Worm (Caenorhabditis elegans): ENCODE measurements around the gene ntl-3.
A peak's percentile ranks its signal among the peaks of the same experiment; 100 is the strongest.

ntl-3 gene

ce11 chrIII:11824088-11824487 is 22.2 kb downstream of the ntl-3 start:
- TF ChIP-seq odd-2 (tag; optimal IDR thresholded peaks at IDR 0.05) (no peak), ahr-1 (tag; optimal IDR thresholded peaks at IDR 0.05) (no peak), ceh-2 (tag; optimal IDR thresholded peaks at IDR 0.05) (no peak), pha-2 (tag; optimal IDR thresholded peaks at IDR 0.05) (no peak)

- TF ChIP-seq nhr-232 (tag; optimal IDR thresholded peaks at IDR 0.05) (no peak), hlh-8 (tag; optimal IDR thresholded peaks at IDR 0.05) (no peak), tbx-2 (tag; optimal IDR thresholded peaks at IDR 0.05) (peak; percentile 77), ceh-31 (tag; optimal IDR thresholded peaks at IDR 0.05) (peak; percentile 52), K09A11.1 (tag; optimal IDR thresholded peaks at IDR 0.05; ENCODE audit: insufficient read depth) (no peak), pag-3 (tag; optimal IDR thresholded peaks at IDR 0.05; ENCODE audit: borderline replicate concordance) (no peak), elt-2 (tag; optimal IDR thresholded peaks at IDR 0.05) (peak; percentile 20), ceh-45 (GFP tag; IDR thresholded peaks at IDR 0.05) (no peak), hlh-30 (tag; optimal IDR thresholded peaks at IDR 0.05; ENCODE audit: insufficient read depth) (peak; percentile 95), unc-42 (tag; optimal IDR thresholded peaks at IDR 0.05) (peak; percentile 15), lim-6 (tag; optimal IDR thresholded peaks at IDR 0.05) (no peak), unc-55 (GFP tag; optimal IDR thresholded peaks at IDR 0.05) (peak; percentile 45), ztf-16 (tag; optimal IDR thresholded peaks at IDR 0.05) (no peak), ceh-48 (tag; optimal IDR thresholded peaks at IDR 0.05) (peak; percentile 23), ceh-18 (tag; optimal IDR thresholded peaks at IDR 0.05) (peak; percentile 63), nfya-1 (tag; optimal IDR thresholded peaks at IDR 0.05) (peak; percentile 86), ceh-30 (tag; optimal IDR thresholded peaks at IDR 0.05) (peak; percentile 70), elt-4 (tag; optimal IDR thresholded peaks at IDR 0.05) (no peak)
Observed at ce11 chrIII:11823260-11823659, 23.0 kb downstream of the ntl-3 start, which contains the start of gene C18D11.3. C18D11.3 (plus strand) TSS chrIII:11823448.

ce11 chrIII:11822407-11822806 is 23.9 kb downstream of the ntl-3 start, which contains the start of gene maa-1:
maa-1 (minus strand) TSS chrIII:11822526.
- TF ChIP-seq C08G9.2 (tag; optimal IDR thresholded peaks at IDR 0.05) (no peak), ceh-19 (GFP tag; optimal IDR thresholded peaks at IDR 0.05) (no peak), C38D4.7 (GFP tag; optimal IDR thresholded peaks at IDR 0.05) (no peak), K09A11.1 (tag; optimal IDR thresholded peaks at IDR 0.05; ENCODE audit: insufficient read depth) (no peak), syd-9 (tag; optimal IDR thresholded peaks at IDR 0.05) (no peak), T23F11.4 (GFP tag; optimal IDR thresholded peaks at IDR 0.05) (no peak), ceh-31 (tag; optimal IDR thresholded peaks at IDR 0.05) (no peak), ref-2 (tag; optimal IDR thresholded peaks at IDR 0.05) (no peak), pax-1 (tag; optimal IDR thresholded peaks at IDR 0.05) (no peak), dve-1 (tag; optimal IDR thresholded peaks at IDR 0.05) (no peak), ceh-18 (tag; optimal IDR thresholded peaks at IDR 0.05) (no peak), madf-2 (tag; optimal IDR thresholded peaks at IDR 0.05) (no peak), hlh-13 (GFP tag; optimal IDR thresholded peaks at IDR 0.05) (no peak)

- TF ChIP-seq unc-55 (GFP tag; optimal IDR thresholded peaks at IDR 0.05), result no peak
- no peak for TF ChIP-seq syd-9 (tag; optimal IDR thresholded peaks at IDR 0.05)
- no peak for TF ChIP-seq hlh-13 (GFP tag; optimal IDR thresholded peaks at IDR 0.05)
- no peak for TF ChIP-seq ceh-18 (tag; optimal IDR thresholded peaks at IDR 0.05)
- TF ChIP-seq ahr-1 (tag; optimal IDR thresholded peaks at IDR 0.05), result no peak
- no peak for TF ChIP-seq T23F11.4 (GFP tag; optimal IDR thresholded peaks at IDR 0.05)
- no peak for TF ChIP-seq lin-11 (tag; optimal IDR thresholded peaks at IDR 0.05)
- no peak for TF ChIP-seq K02D7.2 (tag; optimal IDR thresholded peaks at IDR 0.05)
- TF ChIP-seq hlh-30 (tag; optimal IDR thresholded peaks at IDR 0.05; ENCODE audit: insufficient read depth), result no peak
- TF ChIP-seq pag-3 (tag; optimal IDR thresholded peaks at IDR 0.05; ENCODE audit: borderline replicate concordance), result no peak
- TF ChIP-seq ceh-31 (tag; optimal IDR thresholded peaks at IDR 0.05), result no peak
- TF ChIP-seq fkh-10 (GFP tag; optimal IDR thresholded peaks at IDR 0.05), result no peak
- TF ChIP-seq unc-86 (tag; optimal IDR thresholded peaks at IDR 0.05), result no peak
- TF ChIP-seq ref-2 (tag; optimal IDR thresholded peaks at IDR 0.05), result no peak
- no peak for TF ChIP-seq nfya-1 (tag; optimal IDR thresholded peaks at IDR 0.05)
- TF ChIP-seq che-1 (tag; optimal IDR thresholded peaks at IDR 0.05), result no peak
- no peak for TF ChIP-seq ceh-30 (tag; optimal IDR thresholded peaks at IDR 0.05)
Observed at ce11 chrIII:11817865-11818264, 28.4 kb downstream of the ntl-3 start.
